Worm (Caenorhabditis elegans): ENCODE data around the gene imp-3.
A peak's percentile ranks its signal among the peaks of the same experiment; 100 is the strongest.

imp-3 gene

ce11 chrIV:7836491-7836890 is 47.1 kb upstream of the imp-3 start:
- TF ChIP-seq nhr-23 (tag; optimal IDR thresholded peaks at IDR 0.05) (no peak), lin-39 (tag; optimal IDR thresholded peaks at IDR 0.05) (no peak), egl-5 (tag; optimal IDR thresholded peaks at IDR 0.05) (no peak), ceh-82 (tag; optimal IDR thresholded peaks at IDR 0.05) (no peak), nhr-12 (tag; optimal IDR thresholded peaks at IDR 0.05) (no peak), elt-3 (tag; optimal IDR thresholded peaks at IDR 0.05) (no peak), ama-1 (optimal IDR thresholded peaks at IDR 0.05) (no peak), unc-39 (tag; optimal IDR thresholded peaks at IDR 0.05) (no peak), hmg-11 (tag; optimal IDR thresholded peaks at IDR 0.05) (no peak)

- TF ChIP-seq nhr-25 (tag; optimal IDR thresholded peaks at IDR 0.05) (peak; percentile 61), zag-1 (tag; optimal IDR thresholded peaks at IDR 0.05) (no peak), R02D3.7 (tag; optimal IDR thresholded peaks at IDR 0.05) (no peak), ztf-11 (tag; optimal IDR thresholded peaks at IDR 0.05) (no peak), mml-1 (tag; optimal IDR thresholded peaks at IDR 0.05) (no peak), ceh-28 (tag; optimal IDR thresholded peaks at IDR 0.05) (peak; percentile 60), pha-4 (tag; optimal IDR thresholded peaks at IDR 0.05) (peak; percentile 26), nfya-1 (tag; optimal IDR thresholded peaks at IDR 0.05; ENCODE audit: insufficient read depth) (peak; percentile 19), ZK546.5 (tag; optimal IDR thresholded peaks at IDR 0.05) (no peak), nhr-77 (tag; optimal IDR thresholded peaks at IDR 0.05) (no peak), hmg-11 (tag; optimal IDR thresholded peaks at IDR 0.05) (peak; percentile 27), unc-39 (tag; optimal IDR thresholded peaks at IDR 0.05) (no peak), unc-62 (GFP tag; optimal IDR thresholded peaks at IDR 0.05) (no peak), pqm-1 (tag; optimal IDR thresholded peaks at IDR 0.05) (no peak), nhr-23 (tag; optimal IDR thresholded peaks at IDR 0.05) (peak; percentile 85)
Measured at ce11 chrIV:7836030-7836429, 46.6 kb upstream of the imp-3 start.

- TF ChIP-seq pha-4 (tag; optimal IDR thresholded peaks at IDR 0.05) (peak; percentile 93), pqm-1 (tag; optimal IDR thresholded peaks at IDR 0.05) (no peak)
Measured at ce11 chrIV:7834625-7835228, 45.3 kb upstream of the imp-3 start, which contains the start of gene erp-44.2. erp-44.2 (minus strand) TSS chrIV:7834675.

- TF ChIP-seq nhr-12 (tag; optimal IDR thresholded peaks at IDR 0.05): no peak
- TF ChIP-seq nfya-1 (tag; optimal IDR thresholded peaks at IDR 0.05; ENCODE audit: insufficient read depth): peak; percentile 42
- TF ChIP-seq nhr-23 (tag; optimal IDR thresholded peaks at IDR 0.05): no peak
- TF ChIP-seq ama-1 (optimal IDR thresholded peaks at IDR 0.05): no peak
- TF ChIP-seq nhr-25 (tag; optimal IDR thresholded peaks at IDR 0.05): no peak
- TF ChIP-seq elt-2 (tag; optimal IDR thresholded peaks at IDR 0.05): peak; percentile 41
- TF ChIP-seq hmg-11 (tag; optimal IDR thresholded peaks at IDR 0.05): peak; percentile 23
- TF ChIP-seq nhr-11 (tag; optimal IDR thresholded peaks at IDR 0.05): no peak
- TF ChIP-seq ceh-28 (tag; optimal IDR thresholded peaks at IDR 0.05): no peak
- peak; percentile 57 for TF ChIP-seq egl-5 (tag; optimal IDR thresholded peaks at IDR 0.05)
- TF ChIP-seq jun-1 (tag; optimal IDR thresholded peaks at IDR 0.05): no peak
- TF ChIP-seq mml-1 (tag; optimal IDR thresholded peaks at IDR 0.05): no peak
- TF ChIP-seq sea-2 (GFP tag; optimal IDR thresholded peaks at IDR 0.05): no peak
- no peak for TF ChIP-seq nhr-237 (tag; optimal IDR thresholded peaks at IDR 0.05)
- TF ChIP-seq nhr-28 (tag; optimal IDR thresholded peaks at IDR 0.05): no peak
- no peak for TF ChIP-seq nhr-77 (tag; optimal IDR thresholded peaks at IDR 0.05)
- no peak for TF ChIP-seq lsy-12 (tag; optimal IDR thresholded peaks at IDR 0.05)
- no peak for TF ChIP-seq ceh-9 (tag; optimal IDR thresholded peaks at IDR 0.05)
- peak; percentile 38 for TF ChIP-seq snpc-4 (tag; optimal IDR thresholded peaks at IDR 0.05)
- no peak for TF ChIP-seq ztf-4 (tag; optimal IDR thresholded peaks at IDR 0.05)
- TF ChIP-seq fos-1 (tag; optimal IDR thresholded peaks at IDR 0.05): no peak
- TF ChIP-seq R02D3.7 (tag; optimal IDR thresholded peaks at IDR 0.05): no peak
- TF ChIP-seq ZK546.5 (tag; optimal IDR thresholded peaks at IDR 0.05): no peak
- TF ChIP-seq ceh-82 (tag; optimal IDR thresholded peaks at IDR 0.05): no peak
- TF ChIP-seq ztf-11 (tag; optimal IDR thresholded peaks at IDR 0.05): no peak
- TF ChIP-seq lin-15B (tag; optimal IDR thresholded peaks at IDR 0.05): peak; percentile 43
- TF ChIP-seq elt-3 (tag; optimal IDR thresholded peaks at IDR 0.05): no peak
- TF ChIP-seq zag-1 (tag; optimal IDR thresholded peaks at IDR 0.05): no peak
- no peak for TF ChIP-seq elt-1 (tag; optimal IDR thresholded peaks at IDR 0.05)
- no peak for TF ChIP-seq nhr-67 (tag; optimal IDR thresholded peaks at IDR 0.05)
- TF ChIP-seq aly-2 (tag; optimal IDR thresholded peaks at IDR 0.05): no peak
- no peak for TF ChIP-seq unc-39 (tag; optimal IDR thresholded peaks at IDR 0.05)
- peak; percentile 80 for TF ChIP-seq pha-4 (tag; optimal IDR thresholded peaks at IDR 0.05)
- no peak for TF ChIP-seq tbx-2 (tag; optimal IDR thresholded peaks at IDR 0.05)
- no peak for TF ChIP-seq nhr-43 (tag; optimal IDR thresholded peaks at IDR 0.05; ENCODE audit: poor library complexity, severe bottlenecking)
- TF ChIP-seq pqm-1 (tag; optimal IDR thresholded peaks at IDR 0.05): no peak
Measured at ce11 chrIV:7830151-7830550, 40.7 kb upstream of the imp-3 start, which contains the start of gene mvb-12. mvb-12 (plus strand) TSS chrIV:7830525.

Data from whole organism, L3 larva.